Fruit fly (Drosophila melanogaster) whole organism, embryonic: ENCODE data around the gene Polr1F.

Experiments
- Aef1 ChIP-seq: fragments of 200-800 bp; sonication (Bioruptor generic); IDR thresholded peaks from 3 replicates; pipeline ENCODE4 v1.3.6; 2022; ENCODE audit warnings: missing biosample characterization, missing genetic modification characterization
- Awh ChIP-seq: fragments of 200-800 bp; sonication (Bioruptor generic); IDR thresholded peaks from 2 replicates; pipeline ENCODE4, ENCODE4 v1.3.6; 2022; ENCODE audit warnings: missing biosample characterization, missing genetic modification characterization
- C15 ChIP-seq: fragments of 200-800 bp; sonication (Bioruptor generic); IDR thresholded peaks from 3 replicates; pipeline ENCODE4 v1.3.6; 2022; ENCODE audit warnings: missing biosample characterization, missing genetic modification characterization
- CG10147 ChIP-seq: fragments of 200-800 bp; sonication (Bioruptor generic); optimal IDR thresholded peaks from 2 replicates; lab custom pipeline; 2019; ENCODE audit warnings: missing biosample characterization, mild to moderate bottlenecking, missing genetic modification characterization, moderate library complexity
- CG10979 ChIP-seq: fragments of 200-800 bp; sonication (Bioruptor generic); optimal IDR thresholded peaks from 2 replicates; lab custom pipeline; 2018; ENCODE audit warnings: missing biosample characterization, mild to moderate bottlenecking, missing genetic modification characterization, moderate library complexity
- CG12299 ChIP-seq: fragments of 200-800 bp; sonication (Bioruptor generic); optimal IDR thresholded peaks from 2 replicates; lab custom pipeline; 2018; ENCODE audit warnings: missing biosample characterization, mild to moderate bottlenecking, missing genetic modification characterization
- CG1233 ChIP-seq: fragments of 200-800 bp; sonication (Bioruptor generic); optimal IDR thresholded peaks from 4 replicates; lab custom pipeline; 2018; ENCODE audit warnings: missing biosample characterization, mild to moderate bottlenecking, missing genetic modification characterization
- CG12391 ChIP-seq: fragments of 200-800 bp; sonication (Bioruptor generic); optimal IDR thresholded peaks from 3 replicates; lab custom pipeline; 2018; ENCODE audit warnings: missing biosample characterization, mild to moderate bottlenecking, missing genetic modification characterization, moderate library complexity
- CG13296 ChIP-seq: fragments of 200-800 bp; sonication (Bioruptor generic); optimal IDR thresholded peaks from 3 replicates; lab custom pipeline; 2018; ENCODE audit warnings: missing biosample characterization, mild to moderate bottlenecking, missing genetic modification characterization
- CG15514 ChIP-seq: fragments of 200-800 bp; sonication (Bioruptor generic); optimal IDR thresholded peaks from 3 replicates; lab custom pipeline; 2017; ENCODE audit warnings: missing biosample characterization, missing genetic modification characterization, mild to moderate bottlenecking, moderate library complexity, missing genetic modification reagents
- CG17829 ChIP-seq: fragments of 200-800 bp; optimal IDR thresholded peaks from 2 replicates; lab custom pipeline; 2019; ENCODE audit warnings: missing biosample characterization, mild to moderate bottlenecking, missing genetic modification characterization, moderate library complexity
- CG3995 ChIP-seq: fragments of 200-800 bp; sonication (Bioruptor generic); optimal IDR thresholded peaks from 3 replicates; lab custom pipeline; 2016; ENCODE audit warnings: missing biosample characterization, missing genetic modification characterization
- CG5245 ChIP-seq: fragments of 200-800 bp; sonication (Bioruptor generic); optimal IDR thresholded peaks from 3 replicates; lab custom pipeline; 2016; ENCODE audit warnings: missing biosample characterization, missing genetic modification characterization
- CG7556 ChIP-seq: fragments of 200-800 bp; sonication (Bioruptor generic); optimal IDR thresholded peaks from 2 replicates; lab custom pipeline; 2017; ENCODE audit warnings: missing biosample characterization, mild to moderate bottlenecking, missing genetic modification characterization
- CHES-1-like ChIP-seq: fragments of 200-800 bp; sonication (Bioruptor generic); optimal IDR thresholded peaks from 2 replicates; lab custom pipeline; 2016; ENCODE audit warnings: missing biosample characterization, missing genetic modification characterization
- E2f1 ChIP-seq: fragments of 200-800 bp; sonication (Bioruptor generic); IDR thresholded peaks from 2 replicates; pipeline ENCODE4 v1.3.6; 2022; ENCODE audit warnings: missing biosample characterization, missing genetic modification characterization
- NC2α ChIP-seq: fragments of 200-800 bp; sonication (Bioruptor generic); optimal IDR thresholded peaks from 2 replicates; lab custom pipeline; 2016; ENCODE audit warnings: missing biosample characterization, missing genetic modification characterization
- Opbp ChIP-seq: fragments of 200-800 bp; sonication (Bioruptor generic); IDR thresholded peaks from 3 replicates; pipeline ENCODE4 v1.3.6; 2022; ENCODE audit warnings: missing biosample characterization, missing genetic modification characterization; ENCODE audit not compliant: partially characterized antibody
- Side ChIP-seq: fragments of 200-800 bp; sonication (Bioruptor generic); optimal IDR thresholded peaks from 2 replicates; lab custom pipeline; 2016; ENCODE audit warnings: missing biosample characterization, missing genetic modification characterization
- Six4 ChIP-seq: fragments of 200-800 bp; sonication (Bioruptor generic); optimal IDR thresholded peaks from 2 replicates; lab custom pipeline; 2016; ENCODE audit warnings: missing biosample characterization, missing genetic modification characterization
- Xrp1 ChIP-seq: fragments of 200-800 bp; sonication (Bioruptor generic); IDR thresholded peaks from 2 replicates; pipeline ENCODE4 v1.3.6; 2022; ENCODE audit warnings: missing biosample characterization, missing genetic modification characterization
- ac ChIP-seq: fragments of 200-800 bp; sonication (Bioruptor generic); optimal IDR thresholded peaks from 3 replicates; lab custom pipeline; 2017; ENCODE audit warnings: missing biosample characterization, mild to moderate bottlenecking, missing genetic modification characterization
- amos ChIP-seq: fragments of 200-800 bp; sonication (Bioruptor generic); IDR thresholded peaks from 2 replicates; pipeline ENCODE4 v1.3.6; 2022; ENCODE audit warnings: missing biosample characterization, missing genetic modification characterization; ENCODE audit not compliant: partially characterized antibody
- ase ChIP-seq: fragments of 200-800 bp; sonication (Bioruptor generic); IDR thresholded peaks from 3 replicates; pipeline ENCODE4 v1.3.6; 2022; ENCODE audit warnings: missing biosample characterization, missing genetic modification characterization
- bigmax ChIP-seq: fragments of 200-800 bp; sonication (Bioruptor generic); optimal IDR thresholded peaks from 2 replicates; lab custom pipeline; 2018; ENCODE audit warnings: missing biosample characterization, mild to moderate bottlenecking, missing genetic modification characterization
- bowl ChIP-seq: fragments of 200-800 bp; sonication (Bioruptor generic); IDR thresholded peaks from 2 replicates; pipeline ENCODE4 v1.3.6; 2022; ENCODE audit warnings: missing biosample characterization, missing genetic modification characterization
- crp ChIP-seq, 2 experiments: fragments of 200-800 bp; sonication (Bioruptor generic); optimal IDR thresholded peaks; 2 replicates in 1 of 2; 3 replicates in 1 of 2; lab custom pipeline; 2017; ENCODE audit warnings: missing biosample characterization in 2 of 2, missing genetic modification characterization in 2 of 2, mild to moderate bottlenecking in 1 of 2, moderate library complexity in 1 of 2
- en ChIP-seq: fragments of 200-800 bp; sonication (Bioruptor generic); optimal IDR thresholded peaks from 2 replicates; lab custom pipeline; 2016; ENCODE audit warnings: missing biosample characterization, missing genetic modification characterization
- fd3F ChIP-seq: fragments of 200-800 bp; sonication (Bioruptor generic); optimal IDR thresholded peaks from 2 replicates; lab custom pipeline; 2018; ENCODE audit warnings: missing biosample characterization, mild to moderate bottlenecking, missing genetic modification characterization, moderate library complexity
- fd96Cb ChIP-seq: fragments of 200-800 bp; sonication (Bioruptor generic); optimal IDR thresholded peaks from 2 replicates; lab custom pipeline; 2018; ENCODE audit warnings: missing biosample characterization, mild to moderate bottlenecking, missing genetic modification characterization, moderate library complexity
- gcm2 ChIP-seq: fragments of 200-800 bp; sonication (Bioruptor generic); optimal IDR thresholded peaks from 2 replicates; lab custom pipeline; 2016; ENCODE audit warnings: missing biosample characterization, missing genetic modification characterization
- gem ChIP-seq: fragments of 200-800 bp; sonication (Bioruptor generic); optimal IDR thresholded peaks from 2 replicates; lab custom pipeline; 2019; ENCODE audit warnings: missing biosample characterization, mild to moderate bottlenecking, missing genetic modification characterization, moderate library complexity
- hkb ChIP-seq, 2 experiments: fragments of 200-800 bp in 1 of 2; fragments of >200 bp in 1 of 2; sonication (Bioruptor generic) in 1 of 2; IDR thresholded peaks in 1 of 2; optimal IDR thresholded peaks in 1 of 2; 2 replicates each; pipeline versions ENCODE4 v1.3.6 to Lab custom; 2017 to 2022; ENCODE audit warnings: missing biosample characterization in 1 of 2, missing genetic modification characterization in 1 of 2
- hth ChIP-seq: fragments of >200 bp; optimal IDR thresholded peaks from 2 replicates; lab custom pipeline; 2017; ENCODE audit warnings: inconsistent platforms
- ind ChIP-seq: fragments of 200-800 bp; sonication (Bioruptor generic); optimal IDR thresholded peaks from 3 replicates; lab custom pipeline; 2016; ENCODE audit warnings: missing biosample characterization, missing genetic modification characterization
- inv ChIP-seq: fragments of 200-800 bp; sonication (Bioruptor generic); IDR thresholded peaks from 2 replicates; pipeline ENCODE4 v1.3.6; 2022; ENCODE audit warnings: missing biosample characterization, missing genetic modification characterization; ENCODE audit not compliant: partially characterized antibody
- kay ChIP-seq: fragments of 200-800 bp; sonication (Bioruptor generic); optimal IDR thresholded peaks from 2 replicates; lab custom pipeline; 2016; ENCODE audit warnings: missing biosample characterization, missing genetic modification characterization
- lov ChIP-seq, 2 experiments: fragments of 200-800 bp in 1 of 2; fragments of >200 bp in 1 of 2; sonication (Bioruptor generic) in 1 of 2; IDR thresholded peaks in 1 of 2; optimal IDR thresholded peaks in 1 of 2; 2 replicates in 1 of 2; 3 replicates in 1 of 2; pipeline versions ENCODE4 v1.3.6 to Lab custom; 2017 to 2022; ENCODE audit warnings: missing biosample characterization in 1 of 2, missing genetic modification characterization in 1 of 2
- nau ChIP-seq: fragments of 200-800 bp; sonication (Bioruptor generic); optimal IDR thresholded peaks from 3 replicates; lab custom pipeline; 2017; ENCODE audit warnings: missing biosample characterization, mild to moderate bottlenecking, missing genetic modification characterization, missing genetic modification reagents
- otp ChIP-seq: fragments of 200-800 bp; sonication (Bioruptor generic); IDR thresholded peaks from 3 replicates; pipeline ENCODE4, ENCODE4 v1.3.6; 2022; ENCODE audit warnings: missing biosample characterization, missing genetic modification characterization
- pnt ChIP-seq: fragments of 200-800 bp; sonication (Bioruptor generic); optimal IDR thresholded peaks from 3 replicates; lab custom pipeline; 2016; ENCODE audit warnings: missing biosample characterization, missing genetic modification characterization
- pzg ChIP-seq: fragments of 200-800 bp; sonication (Bioruptor generic); optimal IDR thresholded peaks from 3 replicates; lab custom pipeline; 2018; ENCODE audit warnings: missing biosample characterization, mild to moderate bottlenecking, missing genetic modification characterization, moderate library complexity
- row ChIP-seq: fragments of 200-800 bp; sonication (Bioruptor generic); IDR thresholded peaks from 3 replicates; pipeline ENCODE4 v1.3.6; 2022; ENCODE audit warnings: missing biosample characterization, missing genetic modification characterization
- schlank ChIP-seq: fragments of 200-800 bp; sonication (Bioruptor generic); optimal IDR thresholded peaks from 2 replicates; lab custom pipeline; 2018; ENCODE audit warnings: missing biosample characterization, mild to moderate bottlenecking, missing genetic modification characterization
- sqz ChIP-seq: fragments of 200-800 bp; sonication (Bioruptor generic); optimal IDR thresholded peaks from 3 replicates; lab custom pipeline; 2018; ENCODE audit warnings: missing biosample characterization, mild to moderate bottlenecking, missing genetic modification characterization
- tll ChIP-seq, 2 experiments: fragments of 200-800 bp in 1 of 2; fragments of >200 bp in 1 of 2; sonication (Bioruptor generic) in 1 of 2; optimal IDR thresholded peaks; 2 replicates each; lab custom pipeline; 2017 to 2019; ENCODE audit warnings: missing biosample characterization in 2 of 2, missing genetic modification characterization in 2 of 2, mild to moderate bottlenecking in 1 of 2, moderate library complexity in 1 of 2
- vvl ChIP-seq: fragments of 200-800 bp; sonication (Bioruptor generic); IDR thresholded peaks from 2 replicates; pipeline ENCODE4 v1.3.6; 2022; ENCODE audit warnings: missing biosample characterization, missing genetic modification characterization
- zf30C ChIP-seq: fragments of 200-800 bp; sonication (Bioruptor generic); optimal IDR thresholded peaks from 3 replicates; lab custom pipeline; 2018; ENCODE audit warnings: missing biosample characterization, mild to moderate bottlenecking, missing genetic modification characterization

Gene Polr1F

dm6 chr2L:6922091-6922753 is 14.6 kb upstream of the Polr1F start (continued):
- peak; percentile 66 for TF ChIP-seq fd96Cb (tag; lab: Kevin White, UChicago)
- TF ChIP-seq CG10979 (tag; lab: Kevin White, UChicago) = peak; percentile 78
- TF ChIP-seq CG12391 (tag; lab: Kevin White, UChicago) = peak; percentile 79
- peak; percentile 49 for TF ChIP-seq CG12299 (tag; lab: Kevin White, UChicago)
- peak; percentile 81 for TF ChIP-seq sqz (GFP tag; lab: Kevin White, UChicago)
- peak; percentile 51 for TF ChIP-seq CG1233
- TF ChIP-seq ind (GFP tag; lab: Kevin White, UChicago) = peak; percentile 74
- no peak for TF ChIP-seq bigmax (GFP tag; lab: Kevin White, UChicago)
- TF ChIP-seq crp (GFP tag; optimal IDR thresholded peaks at IDR 0.05; lab: Kevin White, UChicago) = no peak
- TF ChIP-seq CG7556 = peak; percentile 35
- TF ChIP-seq Opbp (GFP tag; lab: Robert Waterston, UW) = no peak
- no peak for TF ChIP-seq ac (GFP tag; lab: Kevin White, UChicago)
- TF ChIP-seq Side (GFP tag; lab: Kevin White, UChicago) = peak; percentile 73
- TF ChIP-seq Xrp1 = peak; percentile 90
- TF ChIP-seq nau (GFP tag; lab: Kevin White, UChicago) = peak; percentile 20
- no peak; the same call in 1 of the 3 replicates for TF ChIP-seq Aef1 (GFP tag; lab: Robert Waterston, UW)
- no peak for TF ChIP-seq hth (lab: Kevin White, UChicago)
- TF ChIP-seq amos (GFP tag; lab: Robert Waterston, UW) = no peak
- peak; percentile 57 for TF ChIP-seq CG10147 (GFP tag; lab: Kevin White, UChicago)
- peak; percentile 53 for TF ChIP-seq Six4
- peak; percentile 26 for TF ChIP-seq CG13296
- TF ChIP-seq otp (GFP tag; lab: Robert Waterston, UW) = no peak; the same call in 2 of the 3 replicates
- TF ChIP-seq zf30C (GFP tag; lab: Kevin White, UChicago) = peak; percentile 89
- TF ChIP-seq vvl (GFP tag; lab: Robert Waterston, UW) = peak; percentile 88; the same call in 1 of the 2 replicates
- TF ChIP-seq pnt = peak; percentile 62
- no peak; the same call in none of the 3 replicates for TF ChIP-seq ase (GFP tag; lab: Robert Waterston, UW)
- peak; percentile 7 for TF ChIP-seq NC2α (GFP tag; lab: Kevin White, UChicago)
- TF ChIP-seq tll (GFP tag; optimal IDR thresholded peaks at IDR 0.05; lab: Kevin White, UChicago) = no peak
- no peak for TF ChIP-seq Awh (GFP tag; lab: Robert Waterston, UW)
- TF ChIP-seq row (GFP tag; lab: Robert Waterston, UW) = peak; percentile 75; the same call in 2 of the 3 replicates
- no peak for TF ChIP-seq CG3995 (GFP tag; lab: Kevin White, UChicago)
- TF ChIP-seq gcm2 = peak; percentile 8
- peak; percentile 51 for TF ChIP-seq CHES-1-like (GFP tag; lab: Kevin White, UChicago)
- peak; percentile 86 for TF ChIP-seq gem (tag; lab: Kevin White, UChicago)
- TF ChIP-seq E2f1 (GFP tag; lab: Robert Waterston, UW) = peak; percentile 53; the same call in 1 of the 2 replicates
- peak; percentile 5 for TF ChIP-seq kay
- TF ChIP-seq C15 (GFP tag; lab: Robert Waterston, UW) = 0 out of 3 replicates have a peak, but pooled peaks have one; percentile 55
- no peak for TF ChIP-seq inv (GFP tag; lab: Robert Waterston, UW)
- TF ChIP-seq hkb (optimal IDR thresholded peaks at IDR 0.05; lab: Kevin White, UChicago) = no peak
- TF ChIP-seq hkb (GFP tag; IDR thresholded peaks at IDR 0.05; lab: Robert Waterston, UW) = peak; percentile 90
- no peak for TF ChIP-seq schlank
- peak; percentile 74 for TF ChIP-seq CG17829 (tag; lab: Kevin White, UChicago)
- peak; percentile 55 for TF ChIP-seq CG5245 (GFP tag; lab: Kevin White, UChicago)
- TF ChIP-seq pzg (GFP tag; lab: Kevin White, UChicago) = no peak
- TF ChIP-seq en = peak; percentile 67
- peak; percentile 34 for TF ChIP-seq fd3F (GFP tag; lab: Kevin White, UChicago)
- no peak for TF ChIP-seq lov (optimal IDR thresholded peaks at IDR 0.05; lab: Kevin White, UChicago)
- peak; percentile 69; the same call in 1 of the 3 replicates for TF ChIP-seq lov (GFP tag; IDR thresholded peaks at IDR 0.05; lab: Robert Waterston, UW)
- peak; percentile 43; the same call in 1 of the 2 replicates for TF ChIP-seq bowl (GFP tag; lab: Robert Waterston, UW)
- peak; percentile 24 for TF ChIP-seq CG15514 (GFP tag; lab: Kevin White, UChicago)
